Worm (Caenorhabditis elegans) whole organism, L2 larva: ENCODE results near the gene chmp-7.

Experiments
- F13H6.1 ChIP-seq: sonication (generic microtip); optimal IDR thresholded peaks from 2 replicates; lab custom pipeline; 2016; ENCODE audit warnings: missing genetic modification characterization, missing compliant biosample characterization
- R02D3.7 ChIP-seq: fragments of 150-350 bp; optimal IDR thresholded peaks from 2 replicates; lab custom pipeline; 2014; ENCODE audit warnings: missing biosample characterization, missing genetic modification characterization
- Y55F3AM.14 ChIP-seq: fragments of 200-800 bp; sonication (Bioruptor generic); optimal IDR thresholded peaks from 2 replicates; lab custom pipeline; 2018; ENCODE audit warnings: mild to moderate bottlenecking, missing genetic modification characterization, missing compliant biosample characterization
- alr-1 ChIP-seq: fragments of 150-350 bp; optimal IDR thresholded peaks from 2 replicates; lab custom pipeline; 2014; ENCODE audit warnings: missing biosample characterization, missing genetic modification characterization
- aly-2 ChIP-seq: fragments of 150-350 bp; optimal IDR thresholded peaks from 2 replicates; lab custom pipeline; 2014; ENCODE audit warnings: missing biosample characterization, missing genetic modification characterization
- blmp-1 ChIP-seq: sonication (generic microtip); optimal IDR thresholded peaks from 2 replicates; lab custom pipeline; 2017; ENCODE audit warnings: missing genetic modification characterization, mild to moderate bottlenecking, missing compliant biosample characterization, antibody characterized with exemption, moderate library complexity; ENCODE audit not compliant: insufficient read depth
- ceh-16 ChIP-seq: fragments of 150-350 bp; optimal IDR thresholded peaks from 2 replicates; lab custom pipeline; 2014; ENCODE audit warnings: missing biosample characterization, missing genetic modification characterization
- ceh-82 ChIP-seq: fragments of 150-350 bp; optimal IDR thresholded peaks from 2 replicates; lab custom pipeline; 2014; ENCODE audit warnings: missing biosample characterization, missing genetic modification characterization
- dmd-4 ChIP-seq: sonication (generic microtip); optimal IDR thresholded peaks from 2 replicates; lab custom pipeline; 2017; ENCODE audit warnings: missing biosample characterization, missing genetic modification characterization
- egl-27 ChIP-seq: sonication (generic microtip); optimal IDR thresholded peaks from 3 replicates; lab custom pipeline; 2017; ENCODE audit warnings: missing biosample characterization, missing genetic modification reagents, missing genetic modification characterization
- elt-1 ChIP-seq: fragments of 150-350 bp; optimal IDR thresholded peaks from 2 replicates; lab custom pipeline; 2014; ENCODE audit warnings: missing biosample characterization, missing genetic modification characterization
- fos-1 ChIP-seq: fragments of 150-350 bp; optimal IDR thresholded peaks from 2 replicates; lab custom pipeline; 2014; ENCODE audit warnings: missing biosample characterization, missing genetic modification characterization
- gmeb-1 ChIP-seq: fragments of 150-350 bp; optimal IDR thresholded peaks from 2 replicates; lab custom pipeline; 2014; ENCODE audit warnings: missing biosample characterization, missing genetic modification characterization
- lin-11 ChIP-seq: fragments of 150-350 bp; sonication (generic microtip); optimal IDR thresholded peaks from 2 replicates; lab custom pipeline; 2014; ENCODE audit warnings: missing biosample characterization, missing genetic modification characterization, inconsistent platforms, mixed read lengths
- lin-13 ChIP-seq: fragments of 150-350 bp; optimal IDR thresholded peaks from 2 replicates; lab custom pipeline; 2014; ENCODE audit warnings: missing biosample characterization, missing genetic modification reagents, missing genetic modification characterization
- lsy-2 ChIP-seq, 2 experiments: fragments of 150-350 bp in 1 of 2; sonication (generic microtip) in 1 of 2; optimal IDR thresholded peaks; 2 replicates each; lab custom pipeline; 2014 to 2017; ENCODE audit warnings: missing biosample characterization in 2 of 2, missing genetic modification characterization in 2 of 2
- mbf-1 ChIP-seq: sonication (generic microtip); optimal IDR thresholded peaks from 2 replicates; lab custom pipeline; 2017; ENCODE audit warnings: missing biosample characterization, missing genetic modification characterization
- mdl-1 ChIP-seq, 2 experiments: fragments of 150-350 bp in 1 of 2; sonication (generic microtip) in 1 of 2; optimal IDR thresholded peaks; 2 replicates each; lab custom pipeline; 2017; ENCODE audit warnings: missing biosample characterization in 2 of 2, missing genetic modification characterization in 2 of 2
- nhr-10 ChIP-seq: sonication (generic microtip); optimal IDR thresholded peaks from 2 replicates; lab custom pipeline; 2017; ENCODE audit warnings: missing biosample characterization, missing genetic modification characterization
- nhr-11 ChIP-seq: fragments of 150-350 bp; optimal IDR thresholded peaks from 2 replicates; lab custom pipeline; 2014; ENCODE audit warnings: missing biosample characterization, missing genetic modification characterization
- nhr-129 ChIP-seq: fragments of 150-350 bp; optimal IDR thresholded peaks from 2 replicates; lab custom pipeline; 2014; ENCODE audit warnings: missing biosample characterization, missing genetic modification characterization
- nhr-23 ChIP-seq: fragments of 150-350 bp; optimal IDR thresholded peaks from 2 replicates; lab custom pipeline; 2014; ENCODE audit warnings: missing biosample characterization, missing genetic modification reagents, missing genetic modification characterization
- nhr-237 ChIP-seq: fragments of 150-350 bp; optimal IDR thresholded peaks from 2 replicates; lab custom pipeline; 2014; ENCODE audit warnings: missing biosample characterization, missing genetic modification characterization
- nhr-25 ChIP-seq: fragments of 150-350 bp; sonication (generic microtip); optimal IDR thresholded peaks from 3 replicates; lab custom pipeline; 2014; ENCODE audit warnings: missing biosample characterization, missing genetic modification characterization
- nhr-6 ChIP-seq: fragments of 150-350 bp; optimal IDR thresholded peaks from 2 replicates; lab custom pipeline; 2014; ENCODE audit warnings: missing biosample characterization, missing genetic modification characterization
- peb-1 ChIP-seq: fragments of 150-350 bp; optimal IDR thresholded peaks from 2 replicates; lab custom pipeline; 2014; ENCODE audit warnings: missing biosample characterization, missing genetic modification characterization
- sem-4 ChIP-seq: fragments of 150-350 bp; optimal IDR thresholded peaks from 2 replicates; lab custom pipeline; 2014; ENCODE audit warnings: missing biosample characterization, missing genetic modification reagents, missing genetic modification characterization
- skn-1 ChIP-seq: sonication (generic microtip); optimal IDR thresholded peaks from 2 replicates; lab custom pipeline; 2017; ENCODE audit warnings: missing biosample characterization, missing genetic modification characterization
- sma-9 ChIP-seq, 2 experiments: fragments of 150-350 bp in 1 of 2; sonication (generic microtip) in 1 of 2; optimal IDR thresholded peaks; 2 replicates each; lab custom pipeline; 2014 to 2016; ENCODE audit warnings: missing genetic modification characterization in 2 of 2, mild to moderate bottlenecking in 1 of 2, missing biosample characterization in 1 of 2, missing compliant biosample characterization in 1 of 2, missing genetic modification reagents in 1 of 2, moderate library complexity in 1 of 2
- unc-39 ChIP-seq: fragments of 150-350 bp; optimal IDR thresholded peaks from 2 replicates; lab custom pipeline; 2014; ENCODE audit warnings: missing biosample characterization, missing genetic modification characterization
- unc-62 ChIP-seq: fragments of 150-350 bp; optimal IDR thresholded peaks from 2 replicates; lab custom pipeline; 2014; ENCODE audit warnings: missing biosample characterization, missing genetic modification reagents, missing genetic modification characterization
- zag-1 ChIP-seq: fragments of 150-350 bp; optimal IDR thresholded peaks from 2 replicates; lab custom pipeline; 2014; ENCODE audit warnings: missing biosample characterization, missing genetic modification characterization
- ztf-1 ChIP-seq: fragments of 200-800 bp; sonication (Bioruptor generic); conservative IDR thresholded peaks from 2 replicates; pipeline ENCODE4 v1.3.6; 2022; ENCODE audit warnings: missing genetic modification characterization, missing compliant biosample characterization
- ztf-11 ChIP-seq: sonication (generic microtip); optimal IDR thresholded peaks from 2 replicates; lab custom pipeline; 2017; ENCODE audit warnings: missing biosample characterization, missing genetic modification characterization
- ztf-4 ChIP-seq: fragments of 150-350 bp; optimal IDR thresholded peaks from 2 replicates; lab custom pipeline; 2014; ENCODE audit warnings: missing biosample characterization, missing genetic modification characterization

Gene chmp-7

DNA sequence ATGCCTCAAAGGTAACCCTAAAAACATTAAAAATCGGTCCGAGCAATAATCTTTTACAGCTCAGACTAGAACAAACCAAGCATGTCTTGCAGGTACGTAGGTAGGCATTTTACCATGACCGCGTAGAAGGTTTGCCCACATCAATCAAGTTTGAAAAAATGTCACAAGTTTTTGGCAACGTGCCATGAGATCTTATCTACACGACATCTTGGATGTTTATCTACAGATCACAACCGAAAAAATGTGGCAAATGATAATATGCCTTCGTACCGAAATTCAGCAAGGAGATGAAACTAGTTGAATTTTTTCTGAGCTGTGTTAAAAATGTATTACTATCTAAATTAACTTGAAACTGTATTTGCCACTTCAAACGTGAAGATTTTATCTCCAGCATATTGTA, 9.7 kb downstream of the chmp-7 start:
- TF ChIP-seq sma-9 (GFP tag; optimal IDR thresholded peaks at IDR 0.05; lab: Kevin White, UChicago) = peak; percentile 6
- no peak for TF ChIP-seq sma-9 (tag; optimal IDR thresholded peaks at IDR 0.05; lab: Kevin White, UChicago)
- no peak for TF ChIP-seq aly-2 (tag; lab: Kevin White, UChicago)
- no peak for TF ChIP-seq ztf-1 (GFP tag; lab: Robert Waterston, UW)
- TF ChIP-seq nhr-25 = peak; percentile 21
- no peak for TF ChIP-seq nhr-237
- TF ChIP-seq nhr-23 (tag; lab: Kevin White, UChicago) = peak; percentile 91
- peak; percentile 82 for TF ChIP-seq elt-1 (tag; lab: Kevin White, UChicago)
- TF ChIP-seq dmd-4 (tag; lab: Kevin White, UChicago) = no peak
- TF ChIP-seq ceh-16 (tag; lab: Kevin White, UChicago) = peak; percentile 73
- peak; percentile 20 for TF ChIP-seq nhr-6 (tag; lab: Kevin White, UChicago)

DNA sequence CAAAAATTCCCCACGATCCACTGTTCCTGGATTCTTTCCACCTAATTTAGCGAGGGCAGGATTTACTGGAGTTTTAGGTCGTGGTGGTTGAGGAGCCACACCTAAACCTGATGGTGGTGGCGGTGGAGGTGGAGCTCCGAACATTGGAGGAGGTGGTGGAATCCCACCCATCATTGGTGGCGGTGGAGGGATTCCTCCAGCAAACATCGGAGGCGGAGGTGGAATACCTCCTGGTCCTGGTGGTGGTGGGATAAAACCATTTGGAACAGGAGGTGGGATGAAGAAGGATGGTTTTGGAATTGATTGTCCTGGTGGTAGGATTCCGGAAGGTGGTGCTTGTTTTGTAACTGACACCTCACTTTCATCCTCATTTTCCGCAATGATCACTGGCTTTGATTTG, 15.1 kb downstream of the chmp-7 start:
- no peak for TF ChIP-seq lin-11
- no peak for TF ChIP-seq Y55F3AM.14 (GFP tag; lab: Kevin White, UChicago)
- no peak for TF ChIP-seq ztf-4 (tag; lab: Kevin White, UChicago)
- no peak for TF ChIP-seq egl-27 (tag; lab: Kevin White, UChicago)
- TF ChIP-seq fos-1 (tag; lab: Kevin White, UChicago) = no peak
- no peak for TF ChIP-seq ceh-16 (tag; lab: Kevin White, UChicago)
- no peak for TF ChIP-seq zag-1 (tag; lab: Kevin White, UChicago)
- no peak for TF ChIP-seq ceh-82 (tag; lab: Kevin White, UChicago)
- no peak for TF ChIP-seq gmeb-1 (tag; lab: Kevin White, UChicago)
- no peak for TF ChIP-seq dmd-4 (tag; lab: Kevin White, UChicago)
- TF ChIP-seq lin-13 (GFP tag; lab: Kevin White, UChicago) = no peak
- no peak for TF ChIP-seq sma-9 (GFP tag; optimal IDR thresholded peaks at IDR 0.05; lab: Kevin White, UChicago)
- no peak for TF ChIP-seq sma-9 (tag; optimal IDR thresholded peaks at IDR 0.05; lab: Kevin White, UChicago)

DNA sequence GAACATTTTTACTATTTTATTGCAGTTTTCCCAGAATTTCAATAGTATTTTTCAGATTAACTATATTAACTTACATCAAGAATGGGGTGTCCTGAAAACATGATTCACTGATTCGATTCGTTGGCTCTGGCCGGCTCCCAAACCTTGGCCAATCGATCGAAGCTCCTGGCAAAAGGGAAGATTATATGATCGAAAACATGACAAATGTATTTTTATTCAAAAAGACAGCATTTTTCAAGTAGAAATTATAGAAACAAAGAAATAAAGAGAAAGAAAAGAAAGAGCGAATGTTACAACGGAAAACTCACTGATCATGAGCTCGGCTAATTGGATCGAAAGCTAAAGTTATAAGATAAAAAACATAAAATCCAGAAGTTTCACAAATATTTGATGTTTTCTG, 16.0 kb downstream of the chmp-7 start, which contains the start of gene T24B8.4:
Gene T24B8.4, minus strand, starts transcription at position 101 of the 400 bp plus-strand sequence.
- TF ChIP-seq mdl-1 (tag; optimal IDR thresholded peaks at IDR 0.05; lab: Kevin White, UChicago) = no peak
- no peak for TF ChIP-seq nhr-25

DNA sequence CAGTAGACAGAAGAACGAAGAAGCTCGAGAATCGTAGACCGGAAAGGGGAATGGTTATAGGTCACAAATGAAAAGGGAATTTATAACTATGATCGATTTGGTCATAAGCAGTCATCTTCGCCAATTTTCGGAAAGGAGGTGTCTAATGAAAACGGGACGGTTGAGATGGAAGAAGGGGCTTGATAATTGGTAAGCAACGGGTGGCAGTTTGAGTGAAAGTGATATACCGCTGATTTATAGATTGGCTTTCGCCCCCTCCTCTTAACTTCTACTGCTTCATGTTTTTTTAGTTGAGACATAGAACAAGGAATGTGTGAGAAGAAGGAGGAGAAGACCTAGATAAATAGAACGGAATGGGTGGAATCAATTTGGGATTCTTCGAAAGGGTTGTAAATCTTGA, 18.0 kb downstream of the chmp-7 start:
- TF ChIP-seq egl-27 (tag; lab: Kevin White, UChicago) = peak; percentile 7
- TF ChIP-seq alr-1 (tag; lab: Kevin White, UChicago) = no peak
- TF ChIP-seq blmp-1 (tag; lab: Kevin White, UChicago) = peak; percentile 46

DNA sequence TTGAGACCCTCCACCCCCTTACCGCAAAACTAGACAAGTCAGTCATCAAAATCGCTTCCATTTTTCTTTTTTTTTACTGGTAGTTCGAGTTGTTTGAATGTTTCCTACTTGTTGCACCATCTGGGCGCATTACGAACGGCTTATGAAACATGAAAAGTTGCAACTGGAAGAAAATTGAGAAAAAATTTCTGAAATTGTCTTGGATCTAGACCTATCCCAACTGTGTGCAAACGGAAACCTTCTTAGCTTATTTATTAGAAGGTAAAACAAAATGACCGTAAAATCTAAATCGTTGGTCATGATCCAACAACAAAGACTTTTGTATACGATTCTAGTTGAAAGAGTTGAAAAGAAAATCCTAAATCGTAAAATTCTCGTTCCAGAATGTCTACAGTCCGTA, 19.7 kb downstream of the chmp-7 start:
- TF ChIP-seq aly-2 (tag; lab: Kevin White, UChicago) = no peak
- TF ChIP-seq sma-9 (GFP tag; optimal IDR thresholded peaks at IDR 0.05; lab: Kevin White, UChicago) = no peak
- no peak for TF ChIP-seq sma-9 (tag; optimal IDR thresholded peaks at IDR 0.05; lab: Kevin White, UChicago)
- no peak for TF ChIP-seq lin-13 (GFP tag; lab: Kevin White, UChicago)
- TF ChIP-seq mbf-1 (tag; lab: Kevin White, UChicago) = no peak
- TF ChIP-seq lin-11 = no peak
- no peak for TF ChIP-seq unc-39 (tag; lab: Kevin White, UChicago)
- TF ChIP-seq, all 48 proteins: peak for 0

DNA sequence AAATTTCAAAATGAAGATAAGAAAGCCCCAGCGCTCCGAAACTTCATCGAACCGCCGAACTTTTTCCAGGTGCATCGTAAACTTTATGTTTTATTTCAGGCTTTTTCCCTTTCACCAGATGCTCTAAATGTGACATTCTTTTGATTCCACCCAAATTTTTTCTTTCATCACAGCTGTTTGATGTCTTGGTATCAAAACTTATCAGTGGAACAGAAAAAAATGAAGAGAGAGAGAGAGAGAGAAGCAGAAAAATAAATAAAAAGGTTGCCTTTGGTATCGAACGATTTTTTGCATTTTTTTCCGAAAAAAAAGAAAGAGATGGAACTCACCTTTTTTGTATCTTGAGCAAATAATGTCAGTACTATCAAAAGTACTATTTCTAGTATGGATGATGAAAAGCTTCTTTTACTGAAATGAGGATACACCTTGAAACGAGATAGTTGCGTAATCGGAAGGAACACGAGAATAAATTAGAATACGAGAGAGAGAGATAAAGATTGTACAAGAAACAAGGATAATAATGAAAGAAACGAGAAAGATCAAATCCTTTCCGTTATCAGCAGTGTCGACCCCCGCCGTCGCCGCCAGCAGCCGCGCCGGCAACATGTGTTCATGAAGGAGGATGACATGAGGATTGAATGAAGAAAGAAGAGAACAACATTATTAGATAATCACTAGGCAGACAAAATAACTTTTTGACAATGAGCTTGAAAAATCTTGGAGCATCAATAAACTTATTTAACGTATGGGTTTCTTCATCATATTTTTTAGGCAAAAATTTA, 21.5 kb downstream of the chmp-7 start:
- TF ChIP-seq peb-1 (tag; lab: Kevin White, UChicago) = no peak
- TF ChIP-seq blmp-1 (tag; lab: Kevin White, UChicago) = no peak
- TF ChIP-seq lin-11 = no peak
- peak; percentile 37 for TF ChIP-seq fos-1 (tag; lab: Kevin White, UChicago)
- no peak for TF ChIP-seq mbf-1 (tag; lab: Kevin White, UChicago)
- no peak for TF ChIP-seq egl-27 (tag; lab: Kevin White, UChicago)
- TF ChIP-seq unc-62 (GFP tag; lab: Kevin White, UChicago) = no peak
- TF ChIP-seq ztf-4 (tag; lab: Kevin White, UChicago) = no peak
- no peak for TF ChIP-seq unc-39 (tag; lab: Kevin White, UChicago)
- TF ChIP-seq R02D3.7 (tag; lab: Kevin White, UChicago) = no peak
- peak; percentile 3 for TF ChIP-seq F13H6.1 (tag; lab: Kevin White, UChicago)
- no peak for TF ChIP-seq mdl-1 (tag; optimal IDR thresholded peaks at IDR 0.05; lab: Kevin White, UChicago)
- no peak for TF ChIP-seq nhr-11
- peak; percentile 70 for TF ChIP-seq sma-9 (GFP tag; optimal IDR thresholded peaks at IDR 0.05; lab: Kevin White, UChicago)
- TF ChIP-seq sma-9 (tag; optimal IDR thresholded peaks at IDR 0.05; lab: Kevin White, UChicago) = no peak
- peak in 1 of 2 experiments; percentile 5 for TF ChIP-seq lsy-2 (tag; optimal IDR thresholded peaks at IDR 0.05; lab: Kevin White, UChicago)
- TF ChIP-seq nhr-129 (tag; lab: Kevin White, UChicago) = no peak
- no peak for TF ChIP-seq lin-13 (GFP tag; lab: Kevin White, UChicago)
- TF ChIP-seq nhr-10 (tag; lab: Kevin White, UChicago) = no peak
- TF ChIP-seq skn-1 (tag; lab: Kevin White, UChicago) = no peak
- TF ChIP-seq sem-4 (tag; lab: Kevin White, UChicago) = no peak
- no peak for TF ChIP-seq elt-1 (tag; lab: Kevin White, UChicago)
- TF ChIP-seq ztf-11 (tag; lab: Kevin White, UChicago) = no peak
- TF ChIP-seq, all 48 proteins: peak for 4
